Fruit fly (Drosophila melanogaster) whole organism, embryonic: Measurements from ENCODE around the gene CG17855.

Experiments
- CG10543 ChIP-seq: fragments of 200-800 bp; sonication (Bioruptor generic); optimal IDR thresholded peaks from 3 replicates; lab custom pipeline; 2017; ENCODE audit warnings: missing biosample characterization, mild to moderate bottlenecking, missing genetic modification characterization, moderate library complexity
- CG10979 ChIP-seq: fragments of 200-800 bp; sonication (Bioruptor generic); optimal IDR thresholded peaks from 2 replicates; lab custom pipeline; 2018; ENCODE audit warnings: missing biosample characterization, mild to moderate bottlenecking, missing genetic modification characterization, moderate library complexity
- CG11456 ChIP-seq: fragments of 200-800 bp; sonication (Bioruptor generic); IDR thresholded peaks from 3 replicates; pipeline ENCODE4 v1.3.6; 2022; ENCODE audit warnings: missing biosample characterization, missing genetic modification characterization
- CG11504 ChIP-seq: fragments of 200-800 bp; sonication (Bioruptor generic); optimal IDR thresholded peaks from 3 replicates; lab custom pipeline; 2019; ENCODE audit warnings: missing biosample characterization, mild to moderate bottlenecking, missing genetic modification characterization, moderate library complexity
- CG11560 ChIP-seq: fragments of 200-800 bp; sonication (Bioruptor generic); IDR thresholded peaks from 3 replicates; pipeline ENCODE4 v1.3.6; 2022; ENCODE audit warnings: missing biosample characterization, missing genetic modification characterization
- CG12769 ChIP-seq: fragments of 200-800 bp; sonication (Bioruptor generic); optimal IDR thresholded peaks from 2 replicates; lab custom pipeline; 2019; ENCODE audit warnings: missing biosample characterization, mild to moderate bottlenecking, missing genetic modification characterization, moderate library complexity
- CG13894 ChIP-seq: fragments of 200-800 bp; sonication (Bioruptor generic); optimal IDR thresholded peaks from 3 replicates; lab custom pipeline; 2018; ENCODE audit warnings: missing biosample characterization, mild to moderate bottlenecking, missing genetic modification characterization, moderate library complexity
- CG1603 ChIP-seq: fragments of 200-800 bp; sonication (Bioruptor generic); optimal IDR thresholded peaks from 2 replicates; lab custom pipeline; 2019; ENCODE audit warnings: missing biosample characterization, mild to moderate bottlenecking, missing genetic modification characterization, moderate library complexity
- CG17359 ChIP-seq: fragments of 200-800 bp; sonication (Bioruptor generic); optimal IDR thresholded peaks from 3 replicates; lab custom pipeline; 2018; ENCODE audit warnings: missing biosample characterization, mild to moderate bottlenecking, missing genetic modification characterization, moderate library complexity
- CG1832 ChIP-seq: fragments of 200-800 bp; sonication (Bioruptor generic); optimal IDR thresholded peaks from 2 replicates; lab custom pipeline; 2017; ENCODE audit warnings: missing biosample characterization, mild to moderate bottlenecking, missing genetic modification characterization, inconsistent platforms
- CG2120 ChIP-seq: fragments of 200-800 bp; sonication (Bioruptor generic); optimal IDR thresholded peaks from 3 replicates; lab custom pipeline; 2016; ENCODE audit warnings: missing biosample characterization, missing genetic modification characterization
- CG32532 ChIP-seq: fragments of 200-800 bp; sonication (Bioruptor generic); IDR thresholded peaks from 2 replicates; pipeline ENCODE4 v1.3.6; 2022; ENCODE audit warnings: missing biosample characterization, missing genetic modification characterization
- CG3726 ChIP-seq: fragments of 200-800 bp; sonication (Bioruptor generic); IDR thresholded peaks from 3 replicates; pipeline ENCODE4, ENCODE4 v1.3.6; 2022; ENCODE audit warnings: missing biosample characterization, missing genetic modification characterization
- CG3838 ChIP-seq: fragments of 200-800 bp; sonication (Bioruptor generic); optimal IDR thresholded peaks from 3 replicates; lab custom pipeline; 2016; ENCODE audit warnings: missing biosample characterization, missing genetic modification characterization
- CG4707 ChIP-seq: fragments of 200-800 bp; sonication (Bioruptor generic); optimal IDR thresholded peaks from 2 replicates; lab custom pipeline; 2018; ENCODE audit warnings: missing biosample characterization, mild to moderate bottlenecking, missing genetic modification characterization, moderate library complexity
- CG7372 ChIP-seq: fragments of 200-800 bp; sonication (Bioruptor generic); IDR thresholded peaks from 2 replicates; pipeline ENCODE4 v1.3.6; 2022; ENCODE audit warnings: missing biosample characterization, missing genetic modification characterization
- CG7839 ChIP-seq: fragments of 200-800 bp; sonication (Bioruptor generic); optimal IDR thresholded peaks from 3 replicates; lab custom pipeline; 2018; ENCODE audit warnings: missing biosample characterization, mild to moderate bottlenecking, missing genetic modification characterization, moderate library complexity
- CkIIα-i1 ChIP-seq: fragments of 200-800 bp; sonication (Bioruptor generic); IDR thresholded peaks from 2 replicates; pipeline ENCODE4 v1.3.6; 2022; ENCODE audit warnings: missing biosample characterization, missing genetic modification characterization
- D19A ChIP-seq: fragments of 200-800 bp; optimal IDR thresholded peaks from 3 replicates; lab custom pipeline; 2019; ENCODE audit warnings: missing biosample characterization, mild to moderate bottlenecking, missing genetic modification characterization, moderate library complexity
- Dbx ChIP-seq: fragments of 200-800 bp; sonication (Bioruptor generic); IDR thresholded peaks from 3 replicates; pipeline ENCODE4 v1.3.6; 2022; ENCODE audit warnings: missing biosample characterization, missing genetic modification characterization
- Deaf1 ChIP-seq: fragments of 200-800 bp; optimal IDR thresholded peaks from 3 replicates; lab custom pipeline; 2019; ENCODE audit warnings: missing biosample characterization, mild to moderate bottlenecking, missing genetic modification characterization, moderate library complexity
- Dip3 ChIP-seq: fragments of 200-800 bp; sonication (Bioruptor generic); optimal IDR thresholded peaks from 3 replicates; lab custom pipeline; 2016; ENCODE audit warnings: missing biosample characterization, missing genetic modification characterization
- Drgx ChIP-seq: fragments of 200-800 bp; sonication (Bioruptor generic); IDR thresholded peaks from 2 replicates; pipeline ENCODE4 v1.3.6; 2022; ENCODE audit warnings: missing biosample characterization, missing genetic modification characterization
- Elba2 ChIP-seq: fragments of 200-800 bp; sonication (Bioruptor generic); optimal IDR thresholded peaks from 3 replicates; lab custom pipeline; 2016; ENCODE audit warnings: missing biosample characterization, missing genetic modification characterization
- Ets65A ChIP-seq: fragments of 200-800 bp; sonication (Bioruptor generic); peaks from one replicate; lab custom pipeline; 2016; ENCODE audit warnings: missing biosample characterization, missing genetic modification characterization
- Fer1 ChIP-seq: fragments of 200-800 bp; sonication (Bioruptor generic); optimal IDR thresholded peaks from 2 replicates; lab custom pipeline; 2017; ENCODE audit warnings: missing biosample characterization, mild to moderate bottlenecking, missing genetic modification characterization
- Hr51 ChIP-seq, 2 experiments: fragments of 200-800 bp; sonication (Bioruptor generic); optimal IDR thresholded peaks; 2 replicates in 1 of 2; 3 replicates in 1 of 2; lab custom pipeline; 2016 to 2018; ENCODE audit warnings: missing biosample characterization in 2 of 2, missing genetic modification characterization in 2 of 2, mild to moderate bottlenecking in 1 of 2, moderate library complexity in 1 of 2
- Lpt ChIP-seq: fragments of >200 bp; optimal IDR thresholded peaks from 2 replicates; lab custom pipeline; 2018; ENCODE audit warnings: missing biosample characterization, missing genetic modification characterization
- Med ChIP-seq: fragments of 200-800 bp; sonication (Bioruptor generic); peaks from one replicate; lab custom pipeline; 2016; ENCODE audit warnings: missing biosample characterization, missing genetic modification characterization, mild to moderate bottlenecking, inconsistent platforms, moderate library complexity
- TFAM ChIP-seq: fragments of 200-800 bp; sonication (Bioruptor generic); optimal IDR thresholded peaks from 2 replicates; lab custom pipeline; 2017; ENCODE audit warnings: missing biosample characterization, missing genetic modification characterization, inconsistent platforms
- Trl ChIP-seq, 3 experiments: fragments of >200 bp in 2 of 3; fragments of 200-800 bp in 1 of 3; sonication (Bioruptor generic) in 1 of 3; optimal IDR thresholded peaks; 2 replicates in 1 of 3; 3 replicates in 2 of 3; lab custom pipeline; 2016 to 2017; ENCODE audit warnings: missing biosample characterization in 1 of 3, missing genetic modification characterization in 1 of 3
- Usf ChIP-seq: fragments of 200-800 bp; sonication (Bioruptor generic); optimal IDR thresholded peaks from 2 replicates; lab custom pipeline; 2017; ENCODE audit warnings: missing genotype, missing biosample characterization, missing genetic modification characterization
- bcd ChIP-seq: fragments of 200-800 bp; sonication (Bioruptor generic); optimal IDR thresholded peaks from 2 replicates; lab custom pipeline; 2017; ENCODE audit warnings: missing biosample characterization, mild to moderate bottlenecking, missing genetic modification characterization
- crol ChIP-seq: fragments of 200-800 bp; sonication (Bioruptor generic); IDR thresholded peaks from 2 replicates; pipeline ENCODE4 v1.3.6; 2022; ENCODE audit warnings: missing biosample characterization, missing genetic modification characterization
- dmrt99B ChIP-seq: fragments of 200-800 bp; sonication (Bioruptor generic); optimal IDR thresholded peaks from 2 replicates; lab custom pipeline; 2018; ENCODE audit warnings: missing biosample characterization, mild to moderate bottlenecking, missing genetic modification characterization, moderate library complexity
- ftz-f1 ChIP-seq: fragments of 200-800 bp; sonication (Bioruptor generic); optimal IDR thresholded peaks from 2 replicates; lab custom pipeline; 2016; ENCODE audit warnings: missing biosample characterization, missing genetic modification characterization
- gsb ChIP-seq: fragments of 200-800 bp; sonication (Bioruptor generic); IDR thresholded peaks from 2 replicates; pipeline ENCODE4 v1.3.6; 2022; ENCODE audit warnings: missing biosample characterization, missing genetic modification characterization
- ham ChIP-seq: fragments of 200-800 bp; sonication (Bioruptor generic); IDR thresholded peaks from 2 replicates; pipeline ENCODE4 v1.3.6; 2022; ENCODE audit warnings: missing biosample characterization, missing genetic modification characterization
- her ChIP-seq: fragments of 200-800 bp; sonication (Bioruptor generic); optimal IDR thresholded peaks from 2 replicates; lab custom pipeline; 2016; ENCODE audit warnings: missing biosample characterization, missing genetic modification characterization
- kah ChIP-seq: fragments of 200-800 bp; sonication (Bioruptor generic); optimal IDR thresholded peaks from 2 replicates; lab custom pipeline; 2018; ENCODE audit warnings: missing biosample characterization, mild to moderate bottlenecking, missing genetic modification characterization
- lov ChIP-seq, 2 experiments: fragments of 200-800 bp in 1 of 2; fragments of >200 bp in 1 of 2; sonication (Bioruptor generic) in 1 of 2; IDR thresholded peaks in 1 of 2; optimal IDR thresholded peaks in 1 of 2; 2 replicates in 1 of 2; 3 replicates in 1 of 2; pipeline versions ENCODE4 v1.3.6 to Lab custom; 2017 to 2022; ENCODE audit warnings: missing biosample characterization in 1 of 2, missing genetic modification characterization in 1 of 2
- nom ChIP-seq: fragments of 200-800 bp; sonication (Bioruptor generic); optimal IDR thresholded peaks from 2 replicates; lab custom pipeline; 2017; ENCODE audit warnings: missing biosample characterization, missing genetic modification characterization, mild to moderate bottlenecking, moderate library complexity, missing genetic modification reagents
- rib ChIP-seq: fragments of 200-800 bp; sonication (Bioruptor generic); IDR thresholded peaks from 2 replicates; pipeline ENCODE4 v1.3.6; 2022; ENCODE audit warnings: missing biosample characterization, missing genetic modification characterization
- sd ChIP-seq: fragments of 200-800 bp; sonication (Bioruptor generic); optimal IDR thresholded peaks from 3 replicates; lab custom pipeline; 2018; ENCODE audit warnings: missing biosample characterization, mild to moderate bottlenecking, missing genetic modification characterization, moderate library complexity
- slbo ChIP-seq: fragments of 200-800 bp; sonication (Bioruptor generic); IDR thresholded peaks from 2 replicates; pipeline ENCODE4 v1.3.6; 2022; ENCODE audit warnings: missing biosample characterization, missing genetic modification characterization
- vvl ChIP-seq: fragments of 200-800 bp; sonication (Bioruptor generic); IDR thresholded peaks from 2 replicates; pipeline ENCODE4 v1.3.6; 2022; ENCODE audit warnings: missing biosample characterization, missing genetic modification characterization

CG17855 gene

DNA sequence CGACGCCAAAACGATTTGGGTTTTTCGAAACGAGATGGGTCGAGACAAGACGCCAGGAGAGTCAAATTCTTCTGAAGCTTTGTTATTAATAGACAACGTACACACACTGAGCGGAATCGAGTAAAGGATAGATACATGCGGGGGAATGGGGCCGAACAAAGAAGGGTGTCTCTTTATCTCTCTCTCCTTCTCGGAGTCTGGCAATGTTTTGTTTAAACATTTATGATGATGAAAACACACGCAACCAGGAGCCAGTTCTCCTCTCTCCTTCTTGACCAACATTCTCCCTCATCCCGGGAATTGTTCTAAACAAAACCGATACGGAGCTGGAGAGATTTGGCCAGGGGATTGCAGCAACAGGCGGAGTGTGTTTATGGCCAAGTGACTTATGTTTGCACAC is 17.5 kb downstream of the CG17855 start:
- TF ChIP-seq CG3726 (GFP tag; lab: Robert Waterston, UW) (no peak), slbo (peak; percentile 6; the same call in 1 of the 2 replicates), Trl (optimal IDR thresholded peaks at IDR 0.05; lab: Kevin White, UChicago) (peak in 1 of 2 experiments; percentile 12), Trl (GFP tag; optimal IDR thresholded peaks at IDR 0.05; lab: Kevin White, UChicago) (no peak), CG17359 (tag; lab: Kevin White, UChicago) (no peak), crol (GFP tag; lab: Robert Waterston, UW) (peak; percentile 62), CG1603 (no peak), sd (tag; lab: Kevin White, UChicago) (peak; percentile 57), CG12769 (tag; lab: Kevin White, UChicago) (peak; percentile 85), kah (GFP tag; lab: Kevin White, UChicago) (peak; percentile 55), CG10543 (GFP tag; lab: Kevin White, UChicago) (peak; percentile 9)

DNA sequence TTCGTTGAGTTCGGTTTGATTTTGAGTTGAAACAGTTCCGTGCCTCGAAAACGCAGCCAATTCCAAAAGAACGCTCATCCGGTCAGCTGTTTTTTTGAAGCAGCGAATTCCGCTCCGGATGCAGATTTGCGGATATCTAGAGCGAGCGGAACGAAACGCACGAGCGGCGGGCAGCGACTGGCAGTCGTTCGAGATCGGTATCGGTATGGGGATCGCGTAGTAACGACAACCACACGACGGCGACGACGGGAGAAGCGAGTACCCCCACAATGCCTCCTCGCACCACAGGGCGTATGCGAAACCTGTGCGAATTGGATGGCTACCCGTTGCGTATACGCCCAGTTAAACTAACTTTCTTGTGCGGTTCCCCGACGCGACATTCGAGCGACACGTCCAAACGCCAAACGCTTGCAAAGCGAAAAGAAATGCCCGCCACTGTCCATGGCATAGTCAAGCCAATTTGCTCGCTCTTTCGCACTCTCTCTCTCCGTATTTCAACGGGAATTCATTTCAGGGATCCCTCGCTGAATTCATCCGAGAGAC is 19.8 kb downstream of the CG17855 start:
- TF ChIP-seq CG11560 (tag; lab: Robert Waterston, UW) = 0 out of 3 replicates have a peak, but pooled peaks have one; percentile 31
- TF ChIP-seq D19A (tag; lab: Kevin White, UChicago) = no peak
- TF ChIP-seq Deaf1 = peak; percentile 70
- peak; percentile 57; the same call in 1 of the 2 replicates for TF ChIP-seq Drgx (GFP tag; lab: Robert Waterston, UW)
- TF ChIP-seq CG11456 (GFP tag; lab: Robert Waterston, UW) = 0 out of 3 replicates have a peak, but pooled peaks have one; percentile 32
- TF ChIP-seq CG7372 (GFP tag; lab: Robert Waterston, UW) = peak; percentile 53; the same call in 1 of the 2 replicates
- TF ChIP-seq Ets65A = peak; percentile 47
- TF ChIP-seq CG32532 (GFP tag; lab: Robert Waterston, UW) = peak; percentile 9; the same call in 1 of the 2 replicates
- no peak for TF ChIP-seq ham (GFP tag; lab: Robert Waterston, UW)
- 0 out of 2 replicates have a peak, but pooled peaks have one; percentile 28 for TF ChIP-seq rib (GFP tag; lab: Robert Waterston, UW)
- TF ChIP-seq nom (GFP tag; lab: Kevin White, UChicago) = no peak
- TF ChIP-seq bcd = no peak
- TF ChIP-seq Lpt = no peak
- 0 out of 2 replicates have a peak, but pooled peaks have one; percentile 11 for TF ChIP-seq crol (GFP tag; lab: Robert Waterston, UW)
- peak; percentile 13 to 28 for TF ChIP-seq Trl (optimal IDR thresholded peaks at IDR 0.05; lab: Kevin White, UChicago)
- no peak for TF ChIP-seq Trl (GFP tag; optimal IDR thresholded peaks at IDR 0.05; lab: Kevin White, UChicago)
- peak; percentile 76 for TF ChIP-seq CG12769 (tag; lab: Kevin White, UChicago)
- TF ChIP-seq CG1832 = no peak
- no peak for TF ChIP-seq CG10979 (tag; lab: Kevin White, UChicago)
- TF ChIP-seq Med = peak; percentile 70
- peak; percentile 23 for TF ChIP-seq CG10543 (GFP tag; lab: Kevin White, UChicago)
- no peak for TF ChIP-seq CG11504 (tag; lab: Kevin White, UChicago)
- no peak for TF ChIP-seq TFAM (GFP tag; lab: Kevin White, UChicago)
- no peak for TF ChIP-seq vvl (GFP tag; lab: Robert Waterston, UW)
- no peak for TF ChIP-seq Usf (GFP tag; lab: Kevin White, UChicago)
- TF ChIP-seq Dbx (GFP tag; lab: Robert Waterston, UW) = peak; percentile 32; the same call in 1 of the 3 replicates

DNA sequence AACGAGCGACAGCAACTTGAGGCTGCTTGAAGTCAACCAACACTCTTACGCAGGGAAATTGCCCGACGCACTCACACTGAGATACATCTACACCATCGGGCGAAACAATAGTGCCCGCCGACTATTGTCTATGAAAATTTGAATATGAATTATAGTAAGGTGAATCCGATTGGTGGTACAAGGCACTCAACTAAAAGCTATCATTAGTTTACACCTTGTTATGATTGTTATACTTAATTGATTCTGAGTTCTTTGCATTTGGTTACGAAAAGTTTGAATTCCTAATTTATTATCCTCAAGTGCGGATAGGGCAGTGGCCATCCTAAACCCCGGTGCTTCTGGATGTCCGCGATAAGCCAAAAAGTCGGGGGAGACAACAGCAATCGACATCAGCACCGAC is 22.4 kb downstream of the CG17855 start:
- TF ChIP-seq CG4707 (GFP tag; lab: Kevin White, UChicago) = no peak
- TF ChIP-seq CG11504 (tag; lab: Kevin White, UChicago) = peak; percentile 19
- no peak for TF ChIP-seq CkIIα-i1 (GFP tag; lab: Robert Waterston, UW)
- peak; percentile 4 for TF ChIP-seq Dip3 (GFP tag; lab: Kevin White, UChicago)
- TF ChIP-seq Fer1 = peak; percentile 36
- TF ChIP-seq ftz-f1 (GFP tag; lab: Kevin White, UChicago) = no peak
- no peak for TF ChIP-seq gsb (GFP tag; lab: Robert Waterston, UW)
- TF ChIP-seq lov (optimal IDR thresholded peaks at IDR 0.05; lab: Kevin White, UChicago) = no peak
- TF ChIP-seq lov (GFP tag; IDR thresholded peaks at IDR 0.05; lab: Robert Waterston, UW) = 0 out of 3 replicates have a peak, but pooled peaks have one; percentile 20
- TF ChIP-seq Hr51 (GFP tag; optimal IDR thresholded peaks at IDR 0.05; lab: Kevin White, UChicago) = peak in 1 of 2 experiments; percentile 1
- TF ChIP-seq CG2120 (GFP tag; lab: Kevin White, UChicago) = peak; percentile 7
- no peak for TF ChIP-seq her (GFP tag; lab: Kevin White, UChicago)
- TF ChIP-seq Elba2 = no peak
- TF ChIP-seq CG13894 = peak; percentile 11
- TF ChIP-seq dmrt99B = peak; percentile 8
- peak; percentile 10 for TF ChIP-seq CG7839 (tag; lab: Kevin White, UChicago)
- no peak for TF ChIP-seq CG3838 (GFP tag; lab: Kevin White, UChicago)
